Worm (Caenorhabditis elegans): ENCODE data around the gene ZK287.7.
A peak's percentile ranks its signal among the peaks of the same experiment; 100 is the strongest.

The ZK287.7 gene

ce11 chrV:9690099-9690572 lies 2.7 kb upstream of the ZK287.7 start, which contains the start of gene rbx-1:
Gene rbx-1 (minus strand): TSS chrV:9690522.
- no peak for TF ChIP-seq ref-2 (tag; optimal IDR thresholded peaks at IDR 0.05)

ce11 chrV:9690728-9691127 lies 2.1 kb upstream of the ZK287.7 start:
- TF ChIP-seq tbx-7 (tag; optimal IDR thresholded peaks at IDR 0.05) (no peak), unc-55 (GFP tag; optimal IDR thresholded peaks at IDR 0.05) (peak; percentile 33), ceh-30 (tag; optimal IDR thresholded peaks at IDR 0.05) (peak; percentile 12), nfya-1 (tag; optimal IDR thresholded peaks at IDR 0.05) (peak; percentile 40)

- TF ChIP-seq nhr-232 (tag; optimal IDR thresholded peaks at IDR 0.05) (no peak), npax-4 (tag; optimal IDR thresholded peaks at IDR 0.05) (no peak), K09A11.1 (tag; optimal IDR thresholded peaks at IDR 0.05; ENCODE audit: insufficient read depth) (no peak), unc-86 (tag; optimal IDR thresholded peaks at IDR 0.05) (no peak), ets-4 (tag; optimal IDR thresholded peaks at IDR 0.05) (peak; percentile 11), ceh-34 (tag; optimal IDR thresholded peaks at IDR 0.05) (peak; percentile 53), ceh-31 (tag; optimal IDR thresholded peaks at IDR 0.05) (peak; percentile 84), ztf-16 (tag; optimal IDR thresholded peaks at IDR 0.05) (no peak), fax-1 (tag; optimal IDR thresholded peaks at IDR 0.05) (no peak), F13H6.1 (tag; optimal IDR thresholded peaks at IDR 0.05) (peak; percentile 18), rnt-1 (tag; optimal IDR thresholded peaks at IDR 0.05) (peak; percentile 21), ceh-2 (tag; optimal IDR thresholded peaks at IDR 0.05) (no peak), gmeb-2 (tag; optimal IDR thresholded peaks at IDR 0.05) (no peak), hlh-30 (tag; optimal IDR thresholded peaks at IDR 0.05; ENCODE audit: insufficient read depth) (no peak), zip-5 (tag; optimal IDR thresholded peaks at IDR 0.05) (no peak), K02D7.2 (tag; optimal IDR thresholded peaks at IDR 0.05) (no peak), sox-2 (GFP tag; IDR thresholded peaks at IDR 0.05) (no peak), odd-2 (tag; optimal IDR thresholded peaks at IDR 0.05) (no peak), Y22D7AL.16 (tag; optimal IDR thresholded peaks at IDR 0.05) (no peak), elt-2 (tag; optimal IDR thresholded peaks at IDR 0.05) (peak; percentile 6), syd-9 (tag; optimal IDR thresholded peaks at IDR 0.05) (no peak), pax-1 (tag; optimal IDR thresholded peaks at IDR 0.05) (no peak), ceh-19 (GFP tag; optimal IDR thresholded peaks at IDR 0.05) (no peak), ref-2 (tag; optimal IDR thresholded peaks at IDR 0.05) (peak; percentile 22), hlh-8 (tag; optimal IDR thresholded peaks at IDR 0.05) (no peak), pha-2 (tag; optimal IDR thresholded peaks at IDR 0.05) (no peak), ceh-30 (tag; optimal IDR thresholded peaks at IDR 0.05) (no peak), dve-1 (tag; optimal IDR thresholded peaks at IDR 0.05) (no peak), lin-11 (tag; optimal IDR thresholded peaks at IDR 0.05) (no peak), pqm-1 (tag; optimal IDR thresholded peaks at IDR 0.05) (no peak), tbx-2 (tag; optimal IDR thresholded peaks at IDR 0.05) (peak; percentile 80), sdc-2 (tag; optimal IDR thresholded peaks at IDR 0.05) (no peak), nhr-11 (tag; optimal IDR thresholded peaks at IDR 0.05) (no peak), unc-42 (tag; optimal IDR thresholded peaks at IDR 0.05) (peak; percentile 15), ceh-14 (tag; optimal IDR thresholded peaks at IDR 0.05) (peak; percentile 32), T23F11.4 (GFP tag; optimal IDR thresholded peaks at IDR 0.05) (no peak), ceh-24 (tag; optimal IDR thresholded peaks at IDR 0.05) (no peak), hlh-13 (GFP tag; optimal IDR thresholded peaks at IDR 0.05) (no peak), lim-6 (tag; optimal IDR thresholded peaks at IDR 0.05) (no peak), ceh-6 (GFP tag; optimal IDR thresholded peaks at IDR 0.05) (no peak), ahr-1 (tag; optimal IDR thresholded peaks at IDR 0.05) (no peak), mec-3 (tag; optimal IDR thresholded peaks at IDR 0.05; ENCODE audit: borderline replicate concordance) (no peak), pha-4 (tag; optimal IDR thresholded peaks at IDR 0.05) (no peak), C08G9.2 (tag; optimal IDR thresholded peaks at IDR 0.05) (no peak), nfya-1 (tag; optimal IDR thresholded peaks at IDR 0.05) (peak; percentile 84), ceh-9 (tag; optimal IDR thresholded peaks at IDR 0.05) (no peak), fkh-6 (tag; optimal IDR thresholded peaks at IDR 0.05) (no peak)
Observed at ce11 chrV:9692109-9692581, 717 bp upstream of the ZK287.7 start, which contains the start of gene ztf-9. Gene ztf-9 (minus strand): TSS chrV:9692159.

All from whole organism, late embryonic.